Fruit fly (Drosophila melanogaster) whole organism, adult: ENCODE data around the gene CG13047.

Source experiments
- CG11617 ChIP-seq: fragments of 200-800 bp; sonication (Bioruptor generic); optimal IDR thresholded peaks from 2 replicates; lab custom pipeline; 2017; ENCODE audit warnings: mild to moderate bottlenecking, missing biosample characterization, missing genetic modification reagents, missing genetic modification characterization
- CG12768 ChIP-seq: fragments of 200-800 bp; sonication (Bioruptor generic); optimal IDR thresholded peaks from 2 replicates; lab custom pipeline; 2017; ENCODE audit warnings: missing biosample characterization, missing genetic modification characterization, mild to moderate bottlenecking, moderate library complexity, missing genetic modification reagents
- CG14711 ChIP-seq: fragments of 200-800 bp; sonication (Bioruptor generic); optimal IDR thresholded peaks from 2 replicates; lab custom pipeline; 2018; ENCODE audit warnings: missing biosample characterization, mild to moderate bottlenecking, missing genetic modification characterization, moderate library complexity
- CG1620 ChIP-seq: fragments of 200-800 bp; sonication (Bioruptor generic); optimal IDR thresholded peaks from 2 replicates; lab custom pipeline; 2016; ENCODE audit warnings: missing biosample characterization, missing genetic modification characterization
- CG33017 ChIP-seq: fragments of 200-800 bp; sonication (Bioruptor generic); optimal IDR thresholded peaks from 2 replicates; lab custom pipeline; 2018; ENCODE audit warnings: missing biosample characterization, mild to moderate bottlenecking, missing genetic modification characterization, moderate library complexity
- CG5204 ChIP-seq: fragments of 200-800 bp; sonication (Bioruptor generic); optimal IDR thresholded peaks from 2 replicates; lab custom pipeline; 2016; ENCODE audit warnings: missing biosample characterization, missing genetic modification characterization
- CG7045 ChIP-seq: fragments of 200-800 bp; sonication (Bioruptor generic); optimal IDR thresholded peaks from 2 replicates; lab custom pipeline; 2017; ENCODE audit warnings: missing biosample characterization, mild to moderate bottlenecking, missing genetic modification characterization
- CG7101 ChIP-seq: fragments of 200-800 bp; sonication (Bioruptor generic); optimal IDR thresholded peaks from 2 replicates; lab custom pipeline; 2018; ENCODE audit warnings: missing biosample characterization, mild to moderate bottlenecking, missing genetic modification characterization, moderate library complexity
- Clk ChIP-seq: fragments of 200-800 bp; sonication (Bioruptor generic); optimal IDR thresholded peaks from 2 replicates; lab custom pipeline; 2017; ENCODE audit warnings: missing biosample characterization, missing genetic modification characterization
- Crg-1 ChIP-seq: fragments of 200-800 bp; sonication (Bioruptor generic); optimal IDR thresholded peaks from 2 replicates; lab custom pipeline; 2016; ENCODE audit warnings: missing biosample characterization, missing genetic modification characterization
- Hr96 ChIP-seq: fragments of 200-800 bp; sonication (Bioruptor generic); optimal IDR thresholded peaks from 2 replicates; lab custom pipeline; 2016; ENCODE audit warnings: missing biosample characterization, missing genetic modification characterization
- Mnt ChIP-seq: fragments of 200-800 bp; sonication (Bioruptor generic); optimal IDR thresholded peaks from 2 replicates; lab custom pipeline; 2016; ENCODE audit warnings: missing biosample characterization, mild to moderate bottlenecking, missing genetic modification characterization
- bab1 ChIP-seq: fragments of 200-800 bp; sonication (Bioruptor generic); optimal IDR thresholded peaks from 3 replicates; lab custom pipeline; 2019; ENCODE audit warnings: missing biosample characterization, mild to moderate bottlenecking, missing genetic modification characterization, moderate library complexity
- cic ChIP-seq: fragments of 200-800 bp; sonication (Bioruptor generic); optimal IDR thresholded peaks from 2 replicates; lab custom pipeline; 2017; ENCODE audit warnings: missing biosample characterization, mild to moderate bottlenecking, missing genetic modification characterization, moderate library complexity
- cnc ChIP-seq, 2 experiments: fragments of >200 bp; optimal IDR thresholded peaks; 2 replicates each; lab custom pipeline; 2017
- kay ChIP-seq: fragments of 200-800 bp; sonication (Bioruptor generic); peaks from one replicate; lab custom pipeline; 2016; ENCODE audit warnings: missing biosample characterization, missing genetic modification characterization, borderline replicate concordance
- ovo ChIP-seq: fragments of 200-800 bp; sonication (Bioruptor generic); optimal IDR thresholded peaks from 2 replicates; lab custom pipeline; 2016; ENCODE audit warnings: missing biosample characterization, missing genetic modification characterization
- pad ChIP-seq: fragments of 200-800 bp; sonication (Bioruptor generic); optimal IDR thresholded peaks from 3 replicates; lab custom pipeline; 2017; ENCODE audit warnings: missing biosample characterization, missing genetic modification characterization, mild to moderate bottlenecking, moderate library complexity, missing genetic modification reagents
- tj ChIP-seq: fragments of 200-800 bp; sonication (Bioruptor generic); optimal IDR thresholded peaks from 3 replicates; lab custom pipeline; 2017; ENCODE audit warnings: missing biosample characterization, mild to moderate bottlenecking, missing genetic modification characterization, moderate library complexity
- toe ChIP-seq: fragments of 200-800 bp; sonication (Bioruptor generic); optimal IDR thresholded peaks from 2 replicates; lab custom pipeline; 2016; ENCODE audit warnings: missing biosample characterization, missing genetic modification characterization

Gene CG13047

dm6 chr3L:16285346-16285911 is at the start of gene CG13047:
TSS of gene CG13047 (minus strand) at chr3L:16285396.
- TF ChIP-seq cnc (optimal IDR thresholded peaks at IDR 0.05; lab: Kevin White, UChicago) (no peak), CG33017 (tag; lab: Kevin White, UChicago) (no peak), ovo (no peak), Hr96 (GFP tag; lab: Kevin White, UChicago) (no peak), toe (no peak), CG5204 (no peak), Clk (no peak), cic (GFP tag; lab: Kevin White, UChicago) (no peak), tj (GFP tag; lab: Kevin White, UChicago) (no peak), Crg-1 (GFP tag; lab: Kevin White, UChicago) (no peak), CG14711 (tag; lab: Kevin White, UChicago) (no peak), kay (GFP tag; lab: Kevin White, UChicago) (no peak)

- TF ChIP-seq Hr96 (GFP tag; lab: Kevin White, UChicago) (no peak), CG12768 (GFP tag; lab: Kevin White, UChicago) (no peak), bab1 (no peak), toe (no peak), CG14711 (tag; lab: Kevin White, UChicago) (no peak), CG7101 (tag; lab: Kevin White, UChicago) (no peak), cic (GFP tag; lab: Kevin White, UChicago) (no peak), kay (GFP tag; lab: Kevin White, UChicago) (no peak), CG1620 (GFP tag; lab: Kevin White, UChicago) (no peak), Mnt (GFP tag; lab: Kevin White, UChicago) (no peak), CG11617 (no peak), tj (GFP tag; lab: Kevin White, UChicago) (no peak), pad (GFP tag; lab: Kevin White, UChicago) (no peak), CG7045 (GFP tag; lab: Kevin White, UChicago) (no peak), Crg-1 (GFP tag; lab: Kevin White, UChicago) (no peak), cnc (optimal IDR thresholded peaks at IDR 0.05; lab: Kevin White, UChicago) (no peak), CG33017 (tag; lab: Kevin White, UChicago) (no peak)
Measured at dm6 chr3L:16334876-16335275, 49.7 kb upstream of the CG13047 start.

dm6 chr3L:16333013-16333412 is 47.8 kb upstream of the CG13047 start, which contains the start of gene CG13056:
TSS of gene CG13056 (plus strand) at chr3L:16333313.
- no peak for TF ChIP-seq Clk
- TF ChIP-seq CG11617: no peak
- TF ChIP-seq CG7045 (GFP tag; lab: Kevin White, UChicago): no peak
- TF ChIP-seq cic (GFP tag; lab: Kevin White, UChicago): no peak
- no peak for TF ChIP-seq CG5204
- no peak for TF ChIP-seq Mnt (GFP tag; lab: Kevin White, UChicago)
- TF ChIP-seq Hr96 (GFP tag; lab: Kevin White, UChicago): no peak
- no peak for TF ChIP-seq Crg-1 (GFP tag; lab: Kevin White, UChicago)
- no peak for TF ChIP-seq ovo
- no peak for TF ChIP-seq CG1620 (GFP tag; lab: Kevin White, UChicago)
- TF ChIP-seq toe: no peak
- TF ChIP-seq cnc (optimal IDR thresholded peaks at IDR 0.05; lab: Kevin White, UChicago): no peak
- no peak for TF ChIP-seq CG14711 (tag; lab: Kevin White, UChicago)
- TF ChIP-seq bab1: no peak
- TF ChIP-seq tj (GFP tag; lab: Kevin White, UChicago): no peak
- TF ChIP-seq CG7101 (tag; lab: Kevin White, UChicago): no peak
- no peak for TF ChIP-seq pad (GFP tag; lab: Kevin White, UChicago)
- TF ChIP-seq kay (GFP tag; lab: Kevin White, UChicago): no peak
- TF ChIP-seq CG33017 (tag; lab: Kevin White, UChicago): no peak
- no peak for TF ChIP-seq CG12768 (GFP tag; lab: Kevin White, UChicago)

- TF ChIP-seq toe (no peak), CG11617 (no peak), cnc (optimal IDR thresholded peaks at IDR 0.05; lab: Kevin White, UChicago) (no peak), CG12768 (GFP tag; lab: Kevin White, UChicago) (no peak), pad (GFP tag; lab: Kevin White, UChicago) (no peak), kay (GFP tag; lab: Kevin White, UChicago) (no peak)
Measured at dm6 chr3L:16331633-16332032, 46.4 kb upstream of the CG13047 start, which contains the start of gene retinin. TSS of gene retinin (plus strand) at chr3L:16331933.

dm6 chr3L:16330740-16331139 is 45.5 kb upstream of the CG13047 start, which contains the start of gene CG33060:
TSS of gene CG33060 (plus strand) at chr3L:16331040.
- TF ChIP-seq CG7101 (tag; lab: Kevin White, UChicago) (no peak), CG14711 (tag; lab: Kevin White, UChicago) (no peak), toe (no peak), CG33017 (tag; lab: Kevin White, UChicago) (no peak), Clk (no peak), Mnt (GFP tag; lab: Kevin White, UChicago) (no peak), CG12768 (GFP tag; lab: Kevin White, UChicago) (no peak), Hr96 (GFP tag; lab: Kevin White, UChicago) (no peak)

dm6 chr3L:16329495-16329894 is 44.3 kb upstream of the CG13047 start, which contains the start of gene CG33061:
TSS of gene CG33061 (plus strand) at chr3L:16329795.
- TF ChIP-seq CG33017 (tag; lab: Kevin White, UChicago) (no peak), Hr96 (GFP tag; lab: Kevin White, UChicago) (no peak), Clk (no peak), CG5204 (no peak), bab1 (no peak), CG12768 (GFP tag; lab: Kevin White, UChicago) (no peak), tj (GFP tag; lab: Kevin White, UChicago) (no peak), CG7045 (GFP tag; lab: Kevin White, UChicago) (no peak), cnc (optimal IDR thresholded peaks at IDR 0.05; lab: Kevin White, UChicago) (no peak), pad (GFP tag; lab: Kevin White, UChicago) (no peak), Crg-1 (GFP tag; lab: Kevin White, UChicago) (no peak), kay (GFP tag; lab: Kevin White, UChicago) (no peak), cic (GFP tag; lab: Kevin White, UChicago) (no peak), toe (no peak), CG11617 (no peak), ovo (no peak)
